Worm (Caenorhabditis elegans) whole organism, early embryonic: ENCODE data around the gene soc-2.

Experiments
- ama-1 ChIP-seq: fragments of 150-350 bp; optimal IDR thresholded peaks from 2 replicates; lab custom pipeline; 2014
- ets-7 ChIP-seq: sonication (generic microtip); optimal IDR thresholded peaks from 2 replicates; lab custom pipeline; 2016; ENCODE audit warnings: missing genotype, missing genetic modification characterization, missing compliant biosample characterization
- flt-1 ChIP-seq: fragments of 200-800 bp; sonication (Bioruptor generic); IDR thresholded peaks from 2 replicates; pipeline ENCODE4 v1.3.6; 2022; ENCODE audit warnings: missing genetic modification characterization, missing compliant biosample characterization
- hnd-1 ChIP-seq: sonication (generic microtip); optimal IDR thresholded peaks from 2 replicates; lab custom pipeline; 2016; ENCODE audit warnings: missing genetic modification characterization, missing compliant biosample characterization
- sea-1 ChIP-seq: fragments of 200-800 bp; sonication (Bioruptor generic); conservative IDR thresholded peaks from 2 replicates; pipeline ENCODE4 v1.3.6; 2022; ENCODE audit warnings: missing genetic modification characterization, missing compliant biosample characterization

ce11 chrIV:5139189-5139588, 13.1 kb downstream of the soc-2 start:
- TF ChIP-seq ama-1 (lab: Kevin White, UChicago), result no peak
- no peak for TF ChIP-seq ets-7
- TF ChIP-seq flt-1 (GFP tag; lab: Robert Waterston, UW), result no peak
- TF ChIP-seq hnd-1, result no peak
- no peak for TF ChIP-seq sea-1 (GFP tag; lab: Robert Waterston, UW)
